Fruit fly (Drosophila melanogaster) whole organism, embryonic: ENCODE data around the gene Cpr78Ca.

ENCODE experiments used
- CG12659 ChIP-seq: fragments of 200-800 bp; sonication (Bioruptor generic); optimal IDR thresholded peaks from 3 replicates; lab custom pipeline; 2017; ENCODE audit warnings: mild to moderate bottlenecking, missing biosample characterization, missing genetic modification reagents, missing genetic modification characterization
- CG13287 ChIP-seq: fragments of 200-800 bp; sonication (Bioruptor generic); IDR thresholded peaks from 2 replicates; pipeline ENCODE4 v1.3.6; 2022; ENCODE audit warnings: missing biosample characterization, missing genetic modification characterization; ENCODE audit not compliant: partially characterized antibody
- CG17361 ChIP-seq: fragments of 200-800 bp; sonication (Bioruptor generic); IDR thresholded peaks from 3 replicates; pipeline ENCODE4 v1.3.6; 2022; ENCODE audit warnings: missing biosample characterization, missing genetic modification characterization
- CG34224 ChIP-seq: fragments of 200-800 bp; sonication (Bioruptor generic); IDR thresholded peaks from 3 replicates; pipeline ENCODE4 v1.3.6; 2022; ENCODE audit warnings: missing biosample characterization, missing genetic modification characterization; ENCODE audit not compliant: partially characterized antibody
- CG4424 ChIP-seq: fragments of 200-800 bp; sonication (Bioruptor generic); optimal IDR thresholded peaks from 3 replicates; lab custom pipeline; 2016; ENCODE audit warnings: missing biosample characterization, missing genetic modification characterization
- CG4730 ChIP-seq: fragments of 200-800 bp; sonication (Bioruptor generic); IDR thresholded peaks from 2 replicates; pipeline ENCODE4 v1.3.6; 2022; ENCODE audit warnings: missing biosample characterization, missing genetic modification characterization
- CG6791 ChIP-seq: fragments of 200-800 bp; sonication (Bioruptor generic); IDR thresholded peaks from 3 replicates; pipeline ENCODE4 v1.3.6; 2022; ENCODE audit warnings: missing biosample characterization, missing genetic modification characterization; ENCODE audit not compliant: partially characterized antibody
- CG7963 ChIP-seq: fragments of 200-800 bp; sonication (Bioruptor generic); IDR thresholded peaks from 3 replicates; pipeline ENCODE4 v1.3.6; 2022; ENCODE audit warnings: missing biosample characterization, missing genetic modification characterization; ENCODE audit not compliant: partially characterized antibody
- Dip3 ChIP-seq: fragments of 200-800 bp; sonication (Bioruptor generic); optimal IDR thresholded peaks from 3 replicates; lab custom pipeline; 2016; ENCODE audit warnings: missing biosample characterization, missing genetic modification characterization
- Dll ChIP-seq: fragments of 200-800 bp; sonication (Bioruptor generic); IDR thresholded peaks from 4 replicates; pipeline ENCODE4 v1.3.6; 2022; ENCODE audit warnings: missing biosample characterization, missing genetic modification characterization; ENCODE audit not compliant: partially characterized antibody
- Dp ChIP-seq: fragments of 200-800 bp; sonication (Bioruptor generic); optimal IDR thresholded peaks from 2 replicates; lab custom pipeline; 2018; ENCODE audit warnings: missing biosample characterization, mild to moderate bottlenecking, missing genetic modification characterization, moderate library complexity
- E2f2 ChIP-seq: fragments of 200-800 bp; sonication (Bioruptor generic); IDR thresholded peaks from 2 replicates; pipeline ENCODE4 v1.3.6; 2022; ENCODE audit warnings: missing biosample characterization, missing genetic modification characterization
- Eip74EF ChIP-seq, 2 experiments: fragments of 200-800 bp in 1 of 2; fragments of >200 bp in 1 of 2; sonication (Bioruptor generic) in 1 of 2; optimal IDR thresholded peaks; 2 replicates each; lab custom pipeline; 2017 to 2019; ENCODE audit warnings: missing biosample characterization in 2 of 2, missing genetic modification characterization in 2 of 2, mild to moderate bottlenecking in 1 of 2, moderate library complexity in 1 of 2
- Elba2 ChIP-seq: fragments of 200-800 bp; sonication (Bioruptor generic); optimal IDR thresholded peaks from 3 replicates; lab custom pipeline; 2016; ENCODE audit warnings: missing biosample characterization, missing genetic modification characterization
- Ets65A ChIP-seq: fragments of 200-800 bp; sonication (Bioruptor generic); peaks from one replicate; lab custom pipeline; 2016; ENCODE audit warnings: missing biosample characterization, missing genetic modification characterization
- Lhr ChIP-seq: fragments of 200-800 bp; sonication (Bioruptor generic); optimal IDR thresholded peaks from 3 replicates; lab custom pipeline; 2017; ENCODE audit warnings: mild to moderate bottlenecking, missing biosample characterization, missing genetic modification reagents, missing genetic modification characterization
- MBD-R2 ChIP-seq: fragments of 200-800 bp; sonication (Bioruptor generic); IDR thresholded peaks from 2 replicates; pipeline ENCODE4 v1.3.6; 2022; ENCODE audit warnings: missing biosample characterization, missing genetic modification characterization
- Med ChIP-seq: fragments of 200-800 bp; sonication (Bioruptor generic); peaks from one replicate; lab custom pipeline; 2016; ENCODE audit warnings: missing biosample characterization, missing genetic modification characterization, mild to moderate bottlenecking, inconsistent platforms, moderate library complexity
- Nf-YB ChIP-seq: fragments of 200-800 bp; sonication (Bioruptor generic); optimal IDR thresholded peaks from 3 replicates; lab custom pipeline; 2019; ENCODE audit warnings: missing biosample characterization, mild to moderate bottlenecking, missing genetic modification characterization, moderate library complexity
- Nf-YC ChIP-seq: fragments of 200-800 bp; optimal IDR thresholded peaks from 3 replicates; lab custom pipeline; 2019; ENCODE audit warnings: missing biosample characterization, mild to moderate bottlenecking, missing genetic modification characterization, moderate library complexity
- Pdp1 ChIP-seq, 2 experiments: fragments of 200-800 bp; sonication (Bioruptor generic); optimal IDR thresholded peaks; 3 replicates each; lab custom pipeline; 2016; ENCODE audit warnings: missing biosample characterization in 2 of 2, missing genetic modification characterization in 2 of 2, mild to moderate bottlenecking in 1 of 2, moderate library complexity in 1 of 2
- Side ChIP-seq: fragments of 200-800 bp; sonication (Bioruptor generic); optimal IDR thresholded peaks from 2 replicates; lab custom pipeline; 2016; ENCODE audit warnings: missing biosample characterization, missing genetic modification characterization
- Sin3A ChIP-seq: fragments of >200 bp; optimal IDR thresholded peaks from 2 replicates; lab custom pipeline; 2018
- amos ChIP-seq: fragments of 200-800 bp; sonication (Bioruptor generic); IDR thresholded peaks from 2 replicates; pipeline ENCODE4 v1.3.6; 2022; ENCODE audit warnings: missing biosample characterization, missing genetic modification characterization; ENCODE audit not compliant: partially characterized antibody
- fd3F ChIP-seq: fragments of 200-800 bp; sonication (Bioruptor generic); optimal IDR thresholded peaks from 2 replicates; lab custom pipeline; 2018; ENCODE audit warnings: missing biosample characterization, mild to moderate bottlenecking, missing genetic modification characterization, moderate library complexity
- gfzf ChIP-seq: fragments of 200-800 bp; sonication (Bioruptor generic); optimal IDR thresholded peaks from 2 replicates; lab custom pipeline; 2016; ENCODE audit warnings: missing biosample characterization, mild to moderate bottlenecking, missing genetic modification characterization, moderate library complexity
- gsb-n ChIP-seq: fragments of 200-800 bp; sonication (Bioruptor generic); optimal IDR thresholded peaks from 3 replicates; lab custom pipeline; 2018; ENCODE audit warnings: missing biosample characterization, mild to moderate bottlenecking, missing genetic modification characterization
- insv ChIP-seq, 2 experiments: fragments of 200-800 bp; sonication (Bioruptor generic); optimal IDR thresholded peaks; 3 replicates each; lab custom pipeline; 2016 to 2018; ENCODE audit warnings: missing biosample characterization in 2 of 2, missing genetic modification characterization in 2 of 2
- pb ChIP-seq: fragments of 200-800 bp; sonication (Bioruptor generic); optimal IDR thresholded peaks from 3 replicates; lab custom pipeline; 2016; ENCODE audit warnings: missing biosample characterization, missing genetic modification characterization
- psq ChIP-seq: fragments of 200-800 bp; sonication (Bioruptor generic); optimal IDR thresholded peaks from 2 replicates; lab custom pipeline; 2017; ENCODE audit warnings: missing biosample characterization, missing genetic modification characterization
- pzg ChIP-seq: fragments of 200-800 bp; sonication (Bioruptor generic); optimal IDR thresholded peaks from 3 replicates; lab custom pipeline; 2018; ENCODE audit warnings: missing biosample characterization, mild to moderate bottlenecking, missing genetic modification characterization, moderate library complexity
- schlank ChIP-seq: fragments of 200-800 bp; sonication (Bioruptor generic); optimal IDR thresholded peaks from 2 replicates; lab custom pipeline; 2018; ENCODE audit warnings: missing biosample characterization, mild to moderate bottlenecking, missing genetic modification characterization
- sens ChIP-seq: fragments of 200-800 bp; sonication (Bioruptor generic); peaks from one replicate; lab custom pipeline; 2016; ENCODE audit warnings: missing biosample characterization, missing genetic modification characterization
- sisA ChIP-seq: fragments of 200-800 bp; sonication (Bioruptor generic); IDR thresholded peaks from 2 replicates; pipeline ENCODE4 v1.3.6; 2022; ENCODE audit warnings: missing biosample characterization, missing genetic modification characterization
- stwl ChIP-seq: fragments of 200-800 bp; sonication (Bioruptor generic); optimal IDR thresholded peaks from 3 replicates; lab custom pipeline; 2018; ENCODE audit warnings: missing biosample characterization, mild to moderate bottlenecking, missing genetic modification characterization, moderate library complexity

Gene Cpr78Ca

DNA sequence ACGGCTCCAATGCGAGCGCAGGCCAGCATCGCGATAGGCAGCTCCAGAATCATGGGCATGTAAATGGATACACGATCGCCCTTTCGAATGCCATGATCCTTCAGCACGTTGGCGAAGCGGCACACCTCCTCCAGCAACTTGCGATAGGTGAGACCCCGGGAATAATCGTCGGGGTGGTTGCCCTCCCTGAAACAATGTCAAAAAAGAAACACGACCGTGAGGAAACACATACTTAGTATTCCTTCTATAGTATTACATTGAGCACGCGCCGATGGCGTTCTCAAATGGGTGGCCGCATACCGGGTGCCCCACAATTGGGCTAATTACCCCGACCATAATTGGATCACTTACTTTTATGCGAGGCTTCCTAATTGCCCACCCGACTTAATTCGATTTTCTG, 19.1 kb downstream of the Cpr78Ca start:
- peak; percentile 9 for TF ChIP-seq Med (GFP tag; lab: Kevin White, UChicago)
- no peak for TF ChIP-seq gsb-n (tag; lab: Kevin White, UChicago)
- TF ChIP-seq CG7963 (GFP tag; lab: Robert Waterston, UW) = no peak
- peak; percentile 66 for TF ChIP-seq Ets65A (GFP tag; lab: Kevin White, UChicago)
- TF ChIP-seq CG6791 = no peak

DNA sequence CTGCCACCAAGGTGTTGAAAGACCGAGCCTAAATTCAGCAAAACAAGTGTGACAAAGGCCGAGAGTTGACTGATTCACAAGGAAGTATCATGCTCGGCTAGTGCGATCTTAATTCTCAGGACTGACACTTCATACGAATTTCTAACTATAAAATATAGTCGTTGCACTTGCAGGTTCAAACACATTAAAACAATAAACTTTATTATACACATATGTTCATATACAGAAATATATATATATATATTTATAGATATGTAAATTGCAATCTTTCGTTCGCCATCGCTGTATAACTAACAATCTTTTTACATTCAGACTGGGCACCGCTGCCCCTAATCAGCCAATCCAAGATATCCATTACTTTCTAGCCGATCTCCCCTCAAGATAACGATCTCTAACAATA, 22.1 kb downstream of the Cpr78Ca start, which contains the start of gene CG9389:
TSS of gene CG9389 (minus strand) at position 101 of the 400 bp plus-strand sequence.
- no peak for TF ChIP-seq sisA (GFP tag; lab: Robert Waterston, UW)
- no peak for TF ChIP-seq CG4730
- no peak for TF ChIP-seq amos (GFP tag; lab: Robert Waterston, UW)
- no peak for TF ChIP-seq fd3F

DNA sequence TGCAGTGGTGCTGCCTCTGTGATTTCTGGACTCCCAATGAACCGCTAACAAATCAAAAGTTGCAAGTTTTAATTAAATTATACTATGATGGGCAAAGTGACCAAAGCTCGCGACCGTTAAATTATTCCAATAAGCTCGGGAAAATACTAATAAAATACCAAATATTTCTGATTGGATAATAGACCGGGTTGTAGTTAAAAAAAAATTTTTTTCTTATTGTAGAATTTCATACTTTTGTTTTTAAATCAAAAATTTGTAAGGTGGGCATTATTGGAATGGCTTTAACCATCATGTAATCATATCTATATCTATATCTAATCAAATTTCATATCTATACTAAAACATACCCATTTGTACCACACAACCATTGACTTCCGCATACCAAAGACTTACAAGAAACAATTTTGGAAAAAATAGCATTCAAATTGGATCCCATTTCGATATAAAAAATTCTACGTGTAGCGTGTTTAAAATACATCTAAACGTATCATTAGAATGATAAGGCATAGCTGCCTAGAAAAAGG, 24.7 kb downstream of the Cpr78Ca start, which contains the start of gene CG9391:
TSS of gene CG9391 (minus strand) at position 474 of the 524 bp plus-strand sequence.
- TF ChIP-seq Dip3 (GFP tag; lab: Kevin White, UChicago) = no peak
- peak; percentile 7; the same call in 1 of the 2 replicates for TF ChIP-seq CG13287 (GFP tag; lab: Robert Waterston, UW)
- TF ChIP-seq MBD-R2 (GFP tag; lab: Robert Waterston, UW) = peak; percentile 66
- TF ChIP-seq CG12659 (GFP tag; lab: Kevin White, UChicago) = peak; percentile 4
- peak in 1 of 2 experiments; percentile 61 for TF ChIP-seq Eip74EF (GFP tag; optimal IDR thresholded peaks at IDR 0.05; lab: Kevin White, UChicago)
- TF ChIP-seq CG17361 (GFP tag; lab: Robert Waterston, UW) = 0 out of 3 replicates have a peak, but pooled peaks have one; percentile 10
- no peak for TF ChIP-seq CG34224
- no peak for TF ChIP-seq CG4424 (GFP tag; lab: Kevin White, UChicago)
- peak; percentile 40 for TF ChIP-seq Elba2
- 0 out of 4 replicates have a peak, but pooled peaks have one; percentile 14 for TF ChIP-seq Dll (GFP tag; lab: Robert Waterston, UW)
- peak; percentile 70 for TF ChIP-seq Nf-YC (tag; lab: Kevin White, UChicago)
- peak in 1 of 2 experiments; percentile 80 for TF ChIP-seq insv (GFP tag; optimal IDR thresholded peaks at IDR 0.05; lab: Kevin White, UChicago)
- no peak for TF ChIP-seq schlank (tag; lab: Kevin White, UChicago)
- TF ChIP-seq E2f2 (GFP tag; lab: Robert Waterston, UW) = peak; percentile 31; the same call in 1 of the 2 replicates
- no peak for TF ChIP-seq Sin3A (lab: Kevin White, UChicago)
- no peak for TF ChIP-seq Side
- TF ChIP-seq pb (GFP tag; lab: Kevin White, UChicago) = no peak
- peak; percentile 27 for TF ChIP-seq Lhr (GFP tag; lab: Kevin White, UChicago)
- peak in 1 of 2 experiments; percentile 68 for TF ChIP-seq Pdp1 (GFP tag; optimal IDR thresholded peaks at IDR 0.05; lab: Kevin White, UChicago)
- TF ChIP-seq stwl = peak; percentile 51
- no peak for TF ChIP-seq psq
- peak; percentile 23 for TF ChIP-seq Nf-YB (GFP tag; lab: Kevin White, UChicago)
- TF ChIP-seq gfzf (GFP tag; lab: Kevin White, UChicago) = peak; percentile 68
- peak; percentile 33 for TF ChIP-seq pzg
- peak; percentile 41 for TF ChIP-seq sens (GFP tag; lab: Kevin White, UChicago)
- peak; percentile 36 for TF ChIP-seq Dp (GFP tag; lab: Kevin White, UChicago)
